Worm (Caenorhabditis elegans) whole organism, L1 larva: ENCODE measurements around the gene T21B10.4.

ENCODE experiments used
- C04F5.9 ChIP-seq: sonication (generic microtip); optimal IDR thresholded peaks from 2 replicates; lab custom pipeline; 2016; ENCODE audit warnings: missing genetic modification characterization, missing compliant biosample characterization
- C16A3.4 ChIP-seq: fragments of 150-350 bp; optimal IDR thresholded peaks from 2 replicates; lab custom pipeline; 2014; ENCODE audit warnings: missing biosample characterization, missing genetic modification characterization
- aha-1 ChIP-seq: fragments of 150-350 bp; optimal IDR thresholded peaks from 2 replicates; lab custom pipeline; 2014; ENCODE audit warnings: missing biosample characterization, missing genetic modification characterization
- alr-1 ChIP-seq: fragments of 200-800 bp; sonication (Bioruptor generic); optimal IDR thresholded peaks from 2 replicates; lab custom pipeline; 2018; ENCODE audit warnings: borderline replicate concordance, mild to moderate bottlenecking, missing genetic modification characterization, missing compliant biosample characterization
- aly-2 ChIP-seq: fragments of 150-350 bp; optimal IDR thresholded peaks from 2 replicates; lab custom pipeline; 2014; ENCODE audit warnings: missing biosample characterization, missing genetic modification characterization
- ama-1 ChIP-seq: fragments of 150-350 bp; optimal IDR thresholded peaks from 2 replicates; lab custom pipeline; 2014
- blmp-1 ChIP-seq: fragments of 150-350 bp; optimal IDR thresholded peaks from 2 replicates; lab custom pipeline; 2014; ENCODE audit warnings: missing biosample characterization, missing genetic modification characterization
- ceh-82 ChIP-seq, 3 experiments: fragments of 150-350 bp in 1 of 3; sonication (generic microtip) in 2 of 3; optimal IDR thresholded peaks; 2 replicates each; lab custom pipeline; 2014 to 2017; ENCODE audit warnings: missing biosample characterization in 3 of 3, missing genetic modification characterization in 3 of 3
- dpl-1 ChIP-seq, 3 experiments: fragments of 150-350 bp in 2 of 3; sonication (generic microtip) in 1 of 3; optimal IDR thresholded peaks; 2 replicates each; lab custom pipeline; 2014 to 2017; ENCODE audit warnings: missing biosample characterization in 3 of 3, missing genetic modification characterization in 3 of 3, missing genetic modification reagents in 3 of 3
- dsc-1 ChIP-seq: sonication (generic microtip); optimal IDR thresholded peaks from 2 replicates; lab custom pipeline; 2016; ENCODE audit warnings: mild to moderate bottlenecking, missing genetic modification characterization, missing compliant biosample characterization
- efl-1 ChIP-seq, 4 experiments: fragments of 150-350 bp; optimal IDR thresholded peaks in 3 of 4; peaks in 1 of 4; 1 replicate in 1 of 4; 2 replicates in 3 of 4; lab custom pipeline; 2014; ENCODE audit warnings: missing biosample characterization in 2 of 4, missing genetic modification characterization in 2 of 4, missing genetic modification reagents in 2 of 4
- efl-3 ChIP-seq: fragments of 200-800 bp; sonication (Bioruptor generic); optimal IDR thresholded peaks from 2 replicates; lab custom pipeline; 2018; ENCODE audit warnings: mild to moderate bottlenecking, missing genetic modification characterization, missing compliant biosample characterization
- fkh-4 ChIP-seq: sonication (generic microtip); optimal IDR thresholded peaks from 2 replicates; lab custom pipeline; 2016; ENCODE audit warnings: missing compliant biosample characterization, missing genetic modification characterization, borderline replicate concordance
- lin-14 ChIP-seq: fragments of 200-800 bp; sonication (Bioruptor generic); optimal IDR thresholded peaks from 2 replicates; lab custom pipeline; 2018; ENCODE audit warnings: mild to moderate bottlenecking, missing genetic modification characterization, moderate library complexity, missing compliant biosample characterization
- lin-15B ChIP-seq: fragments of 150-350 bp; sonication (generic microtip); optimal IDR thresholded peaks from 3 replicates; lab custom pipeline; 2014; ENCODE audit warnings: missing biosample characterization, missing genetic modification characterization
- lin-35 ChIP-seq, 2 experiments: fragments of 150-350 bp; optimal IDR thresholded peaks; 2 replicates each; lab custom pipeline; 2014; ENCODE audit warnings: missing biosample characterization in 2 of 2, missing genetic modification characterization in 2 of 2, missing genetic modification reagents in 2 of 2
- lin-39 ChIP-seq: fragments of 150-350 bp; optimal IDR thresholded peaks from 2 replicates; lab custom pipeline; 2014; ENCODE audit warnings: missing biosample characterization, missing genetic modification reagents, missing genetic modification characterization
- lsy-2 ChIP-seq, 2 experiments: fragments of 150-350 bp; optimal IDR thresholded peaks; 2 replicates each; lab custom pipeline; 2014; ENCODE audit warnings: missing biosample characterization in 2 of 2, missing genetic modification characterization in 2 of 2
- mdl-1 ChIP-seq, 2 experiments: fragments of 150-350 bp; optimal IDR thresholded peaks; 2 replicates each; lab custom pipeline; 2014 to 2017; ENCODE audit warnings: missing biosample characterization in 2 of 2, missing genetic modification characterization in 2 of 2, inconsistent platforms in 1 of 2
- mep-1 ChIP-seq: fragments of 150-350 bp; optimal IDR thresholded peaks from 2 replicates; lab custom pipeline; 2014; ENCODE audit warnings: missing biosample characterization, missing genetic modification characterization
- nhr-19 ChIP-seq: fragments of 200-800 bp; sonication (Bioruptor generic); conservative IDR thresholded peaks from 2 replicates; pipeline ENCODE4 v1.3.6; 2022; ENCODE audit warnings: missing genetic modification characterization, missing compliant biosample characterization
- nhr-20 ChIP-seq: sonication (generic microtip); optimal IDR thresholded peaks from 2 replicates; lab custom pipeline; 2016; ENCODE audit warnings: mild to moderate bottlenecking, missing genetic modification characterization, missing compliant biosample characterization
- nhr-237 ChIP-seq: fragments of 150-350 bp; optimal IDR thresholded peaks from 2 replicates; lab custom pipeline; 2014; ENCODE audit warnings: missing biosample characterization, missing genetic modification characterization
- nhr-47 ChIP-seq: sonication (generic microtip); optimal IDR thresholded peaks from 2 replicates; lab custom pipeline; 2016; ENCODE audit warnings: mild to moderate bottlenecking, missing genetic modification characterization, moderate library complexity, missing compliant biosample characterization
- nhr-71 ChIP-seq: sonication (generic microtip); optimal IDR thresholded peaks from 2 replicates; lab custom pipeline; 2016; ENCODE audit warnings: mild to moderate bottlenecking, missing genetic modification characterization, moderate library complexity, missing compliant biosample characterization
- nhr-85 ChIP-seq: sonication (generic microtip); peaks from one replicate; lab custom pipeline; 2016; ENCODE audit warnings: missing genetic modification characterization, inconsistent platforms, missing compliant biosample characterization
- rnt-1 ChIP-seq: sonication (generic microtip); optimal IDR thresholded peaks from 2 replicates; lab custom pipeline; 2016; ENCODE audit warnings: mild to moderate bottlenecking, missing genetic modification characterization, moderate library complexity, missing compliant biosample characterization
- snu-23 ChIP-seq: sonication (generic microtip); optimal IDR thresholded peaks from 2 replicates; lab custom pipeline; 2016; ENCODE audit warnings: missing genetic modification characterization, missing compliant biosample characterization
- sptf-1 ChIP-seq: fragments of 150-350 bp; optimal IDR thresholded peaks from 2 replicates; lab custom pipeline; 2014; ENCODE audit warnings: missing biosample characterization, missing genetic modification characterization
- swsn-7 ChIP-seq: sonication (generic microtip); optimal IDR thresholded peaks from 2 replicates; lab custom pipeline; 2016; ENCODE audit warnings: missing genetic modification characterization, missing compliant biosample characterization
- tbx-2 ChIP-seq: sonication (generic microtip); optimal IDR thresholded peaks from 2 replicates; lab custom pipeline; 2016; ENCODE audit warnings: missing genetic modification characterization, missing compliant biosample characterization
- unc-130 ChIP-seq: fragments of 150-350 bp; optimal IDR thresholded peaks from 2 replicates; lab custom pipeline; 2017; ENCODE audit warnings: missing biosample characterization, missing genetic modification characterization, inconsistent platforms
- zag-1 ChIP-seq: fragments of 150-350 bp; optimal IDR thresholded peaks from 2 replicates; lab custom pipeline; 2014; ENCODE audit warnings: missing biosample characterization, missing genetic modification characterization

Gene T21B10.4

ce11 chrII:8962206-8962605, 21.5 kb downstream of the T21B10.4 start:
- TF ChIP-seq nhr-47 (peak; percentile 23), nhr-19 (GFP tag; lab: Robert Waterston, UW) (peak; percentile 54), sptf-1 (tag; lab: Kevin White, UChicago) (no peak), lin-39 (tag; lab: Kevin White, UChicago) (peak; percentile 45), dsc-1 (tag; lab: Kevin White, UChicago) (peak; percentile 84), fkh-4 (tag; lab: Kevin White, UChicago) (peak; percentile 62), lin-14 (GFP tag; lab: Kevin White, UChicago) (peak; percentile 94), lin-35 (GFP tag; optimal IDR thresholded peaks at IDR 0.05; lab: Kevin White, UChicago) (peak in 1 of 2 experiments; percentile 24), nhr-85 (tag; lab: Kevin White, UChicago) (no peak), aly-2 (tag; lab: Kevin White, UChicago) (peak; percentile 53), mep-1 (tag; lab: Kevin White, UChicago) (peak; percentile 22), dpl-1 (GFP tag; optimal IDR thresholded peaks at IDR 0.05; lab: Kevin White, UChicago) (peak in 1 of 3 experiments; percentile 1), swsn-7 (tag; lab: Kevin White, UChicago) (peak; percentile 21), nhr-71 (peak; percentile 74), zag-1 (tag; lab: Kevin White, UChicago) (no peak), ama-1 (no peak), aha-1 (no peak), unc-130 (tag; lab: Kevin White, UChicago) (peak; percentile 29), snu-23 (peak; percentile 46), lsy-2 (tag; optimal IDR thresholded peaks at IDR 0.05; lab: Kevin White, UChicago) (peak; percentile 7 to 48), efl-1 (optimal IDR thresholded peaks at IDR 0.05; lab: Kevin White, UChicago) (peak; percentile 9 to 12), efl-1 (GFP tag; optimal IDR thresholded peaks at IDR 0.05 in 1 of 2; lab: Kevin White, UChicago) (peak in 1 of 2 experiments; percentile 54), lin-15B (tag; lab: Kevin White, UChicago) (no peak), rnt-1 (tag; lab: Kevin White, UChicago) (peak; percentile 71)
- TF ChIP-seq, all 84 proteins: peak for 17

- TF ChIP-seq efl-3 (GFP tag; lab: Kevin White, UChicago) = no peak
- no peak for TF ChIP-seq unc-130 (tag; lab: Kevin White, UChicago)
- TF ChIP-seq C04F5.9 (tag; lab: Kevin White, UChicago) = no peak
- TF ChIP-seq nhr-20 (tag; lab: Kevin White, UChicago) = no peak
- no peak for TF ChIP-seq nhr-47
These were observed 23.4 kb downstream of the T21B10.4 start, which contains the start of gene sftd-3 for ce11 chrII:8964049-8964448. sftd-3 (minus strand) TSS chrII:8964149.

- TF ChIP-seq lin-35 (GFP tag; optimal IDR thresholded peaks at IDR 0.05; lab: Kevin White, UChicago) = peak; percentile 59 to 79
- peak; percentile 50 for TF ChIP-seq lin-14 (GFP tag; lab: Kevin White, UChicago)
- TF ChIP-seq efl-3 (GFP tag; lab: Kevin White, UChicago) = no peak
- peak; percentile 55 for TF ChIP-seq C16A3.4
- peak in 1 of 2 experiments; percentile 24 for TF ChIP-seq mdl-1 (tag; optimal IDR thresholded peaks at IDR 0.05; lab: Kevin White, UChicago)
- TF ChIP-seq blmp-1 (tag; lab: Kevin White, UChicago) = no peak
- TF ChIP-seq alr-1 = no peak
- peak; percentile 1 for TF ChIP-seq nhr-47
- TF ChIP-seq snu-23 = peak; percentile 32
- TF ChIP-seq tbx-2 (tag; lab: Kevin White, UChicago) = peak; percentile 6
- peak; percentile 26 for TF ChIP-seq rnt-1 (tag; lab: Kevin White, UChicago)
- peak; percentile 33 for TF ChIP-seq nhr-71
- peak; percentile 38 to 66 (median 56) for TF ChIP-seq dpl-1 (GFP tag; optimal IDR thresholded peaks at IDR 0.05; lab: Kevin White, UChicago)
- TF ChIP-seq efl-1 (optimal IDR thresholded peaks at IDR 0.05; lab: Kevin White, UChicago) = peak; percentile 66 to 67
- peak; percentile 48 to 95 for TF ChIP-seq efl-1 (GFP tag; optimal IDR thresholded peaks at IDR 0.05 in 1 of 2; lab: Kevin White, UChicago)
- TF ChIP-seq lsy-2 (tag; optimal IDR thresholded peaks at IDR 0.05; lab: Kevin White, UChicago) = peak; percentile 13 to 75
- TF ChIP-seq nhr-237 (tag; lab: Kevin White, UChicago) = no peak
- peak in 2 of 3 experiments; percentile 4 to 64 for TF ChIP-seq ceh-82 (tag; optimal IDR thresholded peaks at IDR 0.05; lab: Kevin White, UChicago)
These were observed 24.1 kb downstream of the T21B10.4 start, which contains the start of the genes ndub-3 and C18E9.2 for ce11 chrII:8964835-8965234. ndub-3 (minus strand) TSS chrII:8964890. C18E9.2 (plus strand) TSS chrII:8965006.
